Fruit fly (Drosophila melanogaster): ENCODE measurements around the gene CG31468.

Gene CG31468

dm6 chr3R:23659598-23659997 is 40.6 kb downstream of the CG31468 start:
- TF ChIP-seq foxo (GFP tag; optimal IDR thresholded peaks at IDR 0.05) (no peak), OdsH (GFP tag; optimal IDR thresholded peaks at IDR 0.05) (no peak)

dm6 chr3R:23658948-23659347 is 41.2 kb downstream of the CG31468 start:
- TF ChIP-seq HLH106 (tag; optimal IDR thresholded peaks at IDR 0.05) (no peak), br (GFP tag; optimal IDR thresholded peaks at IDR 0.05) (no peak), h (GFP tag; optimal IDR thresholded peaks at IDR 0.05) (no peak), CG32264 (GFP tag; optimal IDR thresholded peaks at IDR 0.05) (no peak), lola (GFP tag; optimal IDR thresholded peaks at IDR 0.05) (no peak), usp (GFP tag; optimal IDR thresholded peaks at IDR 0.05) (no peak), sv (GFP tag; optimal IDR thresholded peaks at IDR 0.05) (no peak), Abd-B (GFP tag; optimal IDR thresholded peaks at IDR 0.05) (no peak), Sp1 (GFP tag; optimal IDR thresholded peaks at IDR 0.05) (no peak), CG9705 (GFP tag; optimal IDR thresholded peaks at IDR 0.05) (no peak), sage (GFP tag; optimal IDR thresholded peaks at IDR 0.05) (no peak), tai (GFP tag; optimal IDR thresholded peaks at IDR 0.05) (no peak)

- peak; percentile 13 for TF ChIP-seq psq (GFP tag; optimal IDR thresholded peaks at IDR 0.05)
- no peak for TF ChIP-seq woc (GFP tag; optimal IDR thresholded peaks at IDR 0.05)
- TF ChIP-seq lola (GFP tag; optimal IDR thresholded peaks at IDR 0.05): no peak
- peak; percentile 8 for TF ChIP-seq CG9705 (GFP tag; optimal IDR thresholded peaks at IDR 0.05)
- TF ChIP-seq N (GFP tag; optimal IDR thresholded peaks at IDR 0.05): no peak
- no peak for TF ChIP-seq tai (GFP tag; optimal IDR thresholded peaks at IDR 0.05)
- TF ChIP-seq usp (GFP tag; optimal IDR thresholded peaks at IDR 0.05): no peak
- TF ChIP-seq brk (GFP tag; optimal IDR thresholded peaks at IDR 0.05): no peak
- peak; percentile 75 for TF ChIP-seq rgr (GFP tag; optimal IDR thresholded peaks at IDR 0.05)
- TF ChIP-seq fru (GFP tag; optimal IDR thresholded peaks at IDR 0.05): peak; percentile 31
- peak; percentile 22 for TF ChIP-seq br (GFP tag; optimal IDR thresholded peaks at IDR 0.05)
- peak; percentile 14 for TF ChIP-seq dmrt93B (GFP tag; optimal IDR thresholded peaks at IDR 0.05)
- TF ChIP-seq GATAd (GFP tag; optimal IDR thresholded peaks at IDR 0.05): no peak
- peak in 1 of 2 experiments; percentile 48 for TF ChIP-seq foxo (GFP tag; optimal IDR thresholded peaks at IDR 0.05)
- TF ChIP-seq dsf (GFP tag; optimal IDR thresholded peaks at IDR 0.05; ENCODE audit: borderline replicate concordance): no peak
- no peak for TF ChIP-seq CG32264 (GFP tag; optimal IDR thresholded peaks at IDR 0.05)
- peak; percentile 47 for TF ChIP-seq Hnf4 (GFP tag; optimal IDR thresholded peaks at IDR 0.05)
- peak; percentile 50 for TF ChIP-seq OdsH (GFP tag; optimal IDR thresholded peaks at IDR 0.05)
- peak; percentile 4 for TF ChIP-seq Mio (GFP tag; optimal IDR thresholded peaks at IDR 0.05)
- peak; percentile 26 for TF ChIP-seq ey (GFP tag; optimal IDR thresholded peaks at IDR 0.05)
- TF ChIP-seq CrebA (GFP tag; optimal IDR thresholded peaks at IDR 0.05; ENCODE audit: borderline replicate concordance): peak; percentile 8
- TF ChIP-seq dl (GFP tag; optimal IDR thresholded peaks at IDR 0.05; ENCODE audit: insufficient read depth in 1 of 2, partially characterized antibody in 2 of 2): no peak
- TF ChIP-seq h (GFP tag; optimal IDR thresholded peaks at IDR 0.05): peak; percentile 45
- no peak for TF ChIP-seq Vsx2 (GFP tag; optimal IDR thresholded peaks at IDR 0.05; ENCODE audit: partially characterized antibody)
- TF ChIP-seq Dfd (GFP tag; optimal IDR thresholded peaks at IDR 0.05): no peak
- no peak for TF ChIP-seq Hr78 (GFP tag; optimal IDR thresholded peaks at IDR 0.05)
- TF ChIP-seq Abd-B (GFP tag; optimal IDR thresholded peaks at IDR 0.05): no peak
- no peak for TF ChIP-seq Myc (optimal IDR thresholded peaks at IDR 0.05)
- no peak for TF ChIP-seq pan (optimal IDR thresholded peaks at IDR 0.05)
- TF ChIP-seq HLH106 (tag; optimal IDR thresholded peaks at IDR 0.05): no peak
- TF ChIP-seq Dif (GFP tag; optimal IDR thresholded peaks at IDR 0.05; ENCODE audit: partially characterized antibody): no peak
- TF ChIP-seq sv (GFP tag; optimal IDR thresholded peaks at IDR 0.05): no peak
- TF ChIP-seq Jra (GFP tag; optimal IDR thresholded peaks at IDR 0.05): no peak
- TF ChIP-seq jim (GFP tag; optimal IDR thresholded peaks at IDR 0.05): no peak
- no peak for TF ChIP-seq sage (GFP tag; optimal IDR thresholded peaks at IDR 0.05)
- peak; percentile 56 for TF ChIP-seq Sp1 (GFP tag; optimal IDR thresholded peaks at IDR 0.05)
- peak; percentile 27 for TF ChIP-seq Rel (GFP tag; optimal IDR thresholded peaks at IDR 0.05)
- peak; percentile 69 for TF ChIP-seq Rel (tag; optimal IDR thresholded peaks at IDR 0.05)
- TF ChIP-seq Hr83 (GFP tag; optimal IDR thresholded peaks at IDR 0.05; ENCODE audit: poor library complexity, severe bottlenecking): no peak
These were observed 42.5 kb downstream of the CG31468 start for dm6 chr3R:23657357-23658318.
